Worm (Caenorhabditis elegans) whole organism, L3 larva: Measurements from ENCODE around the gene idpa-1.

Source experiments
- elt-2 ChIP-seq: sonication (generic microtip); optimal IDR thresholded peaks from 2 replicates; lab custom pipeline; 2016; ENCODE audit warnings: missing genetic modification reagents, mild to moderate bottlenecking, missing genetic modification characterization, missing compliant biosample characterization
- nhr-237 ChIP-seq: fragments of 150-350 bp; optimal IDR thresholded peaks from 2 replicates; lab custom pipeline; 2014; ENCODE audit warnings: missing biosample characterization, missing genetic modification characterization
- pha-4 ChIP-seq: fragments of 150-350 bp; optimal IDR thresholded peaks from 2 replicates; lab custom pipeline; 2014; ENCODE audit warnings: missing biosample characterization, missing genetic modification reagents, missing genetic modification characterization
- snpc-4 ChIP-seq: fragments of 150-350 bp; optimal IDR thresholded peaks from 2 replicates; lab custom pipeline; 2014; ENCODE audit warnings: missing biosample characterization, missing genetic modification characterization
- tbx-2 ChIP-seq: sonication (generic microtip); optimal IDR thresholded peaks from 2 replicates; lab custom pipeline; 2016; ENCODE audit warnings: mild to moderate bottlenecking, missing genetic modification characterization, missing compliant biosample characterization
- unc-39 ChIP-seq: sonication (generic microtip); optimal IDR thresholded peaks from 4 replicates; lab custom pipeline; 2017; ENCODE audit warnings: missing biosample characterization, missing genetic modification characterization
- zag-1 ChIP-seq: fragments of 150-350 bp; optimal IDR thresholded peaks from 2 replicates; lab custom pipeline; 2014; ENCODE audit warnings: missing biosample characterization, missing genetic modification characterization

DNA sequence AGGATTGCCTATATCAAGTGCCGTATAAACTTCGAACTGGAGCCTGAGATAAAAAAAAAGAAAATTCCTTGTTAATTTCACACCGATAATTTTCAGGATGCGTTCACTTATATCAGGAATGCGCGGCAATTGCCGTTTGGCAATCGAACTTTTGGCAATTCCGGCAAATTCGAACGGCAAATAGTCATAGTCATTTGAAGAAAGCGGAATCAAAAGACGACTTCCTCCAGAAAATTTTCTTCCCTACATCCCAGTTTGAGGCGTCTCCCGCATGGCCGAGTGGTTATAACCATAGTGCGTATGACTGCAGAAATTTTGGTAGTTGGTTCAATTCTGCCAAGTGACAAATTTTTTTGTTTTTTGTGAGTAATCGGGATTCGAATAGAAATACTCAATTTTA lies 45.1 kb downstream of the idpa-1 start, which contains the start of gene F56F11.4:
- TF ChIP-seq unc-39, result no peak
- no peak for TF ChIP-seq tbx-2
- TF ChIP-seq pha-4, result no peak
- TF ChIP-seq nhr-237 (tag; lab: Kevin White, UChicago), result no peak
- no peak for TF ChIP-seq elt-2 (tag; lab: Kevin White, UChicago)
- TF ChIP-seq snpc-4 (tag; lab: Kevin White, UChicago), result no peak
- TF ChIP-seq zag-1 (tag; lab: Kevin White, UChicago), result no peak
